Fruit fly (Drosophila melanogaster): ENCODE measurements around the gene GluClalpha.

GluClalpha gene

dm6 chr3R:19730415-19730814 lies at the start of gene GluClalpha:
Gene GluClalpha, plus strand, starts transcription at chr3R:19730715.
- peak; percentile 33 for TF ChIP-seq Dll (optimal IDR thresholded peaks at IDR 0.05)
- no peak for TF ChIP-seq usp (GFP tag; optimal IDR thresholded peaks at IDR 0.05)

- no peak for TF ChIP-seq CG8478 (optimal IDR thresholded peaks at IDR 0.05)
- no peak for TF ChIP-seq Dll (optimal IDR thresholded peaks at IDR 0.05)
- no peak for TF ChIP-seq psq (optimal IDR thresholded peaks at IDR 0.05)
- TF ChIP-seq pan (optimal IDR thresholded peaks at IDR 0.05) = no peak
- TF ChIP-seq EcR (GFP tag; optimal IDR thresholded peaks at IDR 0.05) = no peak
- TF ChIP-seq usp (GFP tag; optimal IDR thresholded peaks at IDR 0.05) = no peak
Measured at dm6 chr3R:19682424-19682823, 48.1 kb upstream of the GluClalpha start.

- TF ChIP-seq CG8478 (optimal IDR thresholded peaks at IDR 0.05) (no peak), psq (optimal IDR thresholded peaks at IDR 0.05) (no peak), usp (GFP tag; optimal IDR thresholded peaks at IDR 0.05) (no peak), pan (optimal IDR thresholded peaks at IDR 0.05) (no peak), Dll (optimal IDR thresholded peaks at IDR 0.05) (no peak), EcR (GFP tag; optimal IDR thresholded peaks at IDR 0.05) (no peak)
Measured at dm6 chr3R:19703398-19703797, 27.1 kb upstream of the GluClalpha start.

- TF ChIP-seq psq (optimal IDR thresholded peaks at IDR 0.05) (no peak), pan (optimal IDR thresholded peaks at IDR 0.05) (no peak), usp (GFP tag; optimal IDR thresholded peaks at IDR 0.05) (no peak), Dll (optimal IDR thresholded peaks at IDR 0.05) (no peak), EcR (GFP tag; optimal IDR thresholded peaks at IDR 0.05) (no peak), CG8478 (optimal IDR thresholded peaks at IDR 0.05) (no peak)
Measured at dm6 chr3R:19715827-19716226, 14.7 kb upstream of the GluClalpha start, which contains the start of gene CG34286. Gene CG34286, minus strand, starts transcription at chr3R:19715927.

dm6 chr3R:19725584-19725983 lies 4.9 kb upstream of the GluClalpha start:
- TF ChIP-seq EcR (GFP tag; optimal IDR thresholded peaks at IDR 0.05) (no peak), Dll (optimal IDR thresholded peaks at IDR 0.05) (no peak)

- TF ChIP-seq usp (GFP tag; optimal IDR thresholded peaks at IDR 0.05) (no peak), Dll (optimal IDR thresholded peaks at IDR 0.05) (no peak), psq (optimal IDR thresholded peaks at IDR 0.05) (no peak), CG8478 (optimal IDR thresholded peaks at IDR 0.05) (no peak), EcR (GFP tag; optimal IDR thresholded peaks at IDR 0.05) (no peak), pan (optimal IDR thresholded peaks at IDR 0.05) (no peak)
Measured at dm6 chr3R:19727806-19728205, 2.7 kb upstream of the GluClalpha start.

dm6 chr3R:19730953-19731482 lies 503 bp downstream of the GluClalpha start:
- TF ChIP-seq psq (optimal IDR thresholded peaks at IDR 0.05) (no peak), Dll (optimal IDR thresholded peaks at IDR 0.05) (no peak), pan (optimal IDR thresholded peaks at IDR 0.05) (no peak), CG8478 (optimal IDR thresholded peaks at IDR 0.05) (no peak), usp (GFP tag; optimal IDR thresholded peaks at IDR 0.05) (no peak), EcR (GFP tag; optimal IDR thresholded peaks at IDR 0.05) (no peak)

- TF ChIP-seq Dll (optimal IDR thresholded peaks at IDR 0.05) (no peak), CG8478 (optimal IDR thresholded peaks at IDR 0.05) (no peak), usp (GFP tag; optimal IDR thresholded peaks at IDR 0.05) (no peak), psq (optimal IDR thresholded peaks at IDR 0.05) (no peak), EcR (GFP tag; optimal IDR thresholded peaks at IDR 0.05) (no peak), pan (optimal IDR thresholded peaks at IDR 0.05) (no peak)
Measured at dm6 chr3R:19742893-19743292, 12.4 kb downstream of the GluClalpha start.

dm6 chr3R:19773125-19773524 lies 42.6 kb downstream of the GluClalpha start, which contains the start of gene Acsx1L:
Gene Acsx1L, minus strand, starts transcription at chr3R:19773225.
- TF ChIP-seq usp (GFP tag; optimal IDR thresholded peaks at IDR 0.05) (no peak), EcR (GFP tag; optimal IDR thresholded peaks at IDR 0.05) (no peak), Dll (optimal IDR thresholded peaks at IDR 0.05) (no peak), pan (optimal IDR thresholded peaks at IDR 0.05) (no peak), CG8478 (optimal IDR thresholded peaks at IDR 0.05) (no peak), psq (optimal IDR thresholded peaks at IDR 0.05) (no peak)

dm6 chr3R:19774149-19774548 lies 43.6 kb downstream of the GluClalpha start:
- TF ChIP-seq psq (optimal IDR thresholded peaks at IDR 0.05) = no peak
- no peak for TF ChIP-seq Dll (optimal IDR thresholded peaks at IDR 0.05)
- no peak for TF ChIP-seq pan (optimal IDR thresholded peaks at IDR 0.05)

dm6 chr3R:19777180-19777579 lies 46.7 kb downstream of the GluClalpha start, which contains the start of gene Acsx1R:
Gene Acsx1R, minus strand, starts transcription at chr3R:19777280.
- TF ChIP-seq usp (GFP tag; optimal IDR thresholded peaks at IDR 0.05) (no peak), EcR (GFP tag; optimal IDR thresholded peaks at IDR 0.05) (no peak), pan (optimal IDR thresholded peaks at IDR 0.05) (no peak), CG8478 (optimal IDR thresholded peaks at IDR 0.05) (no peak), psq (optimal IDR thresholded peaks at IDR 0.05) (no peak), Dll (optimal IDR thresholded peaks at IDR 0.05) (no peak)

dm6 chr3R:19778065-19778800 lies 47.7 kb downstream of the GluClalpha start, which contains the start of gene Acsx2:
Gene Acsx2, plus strand, starts transcription at chr3R:19778750.
- TF ChIP-seq CG8478 (optimal IDR thresholded peaks at IDR 0.05) (no peak), Dll (optimal IDR thresholded peaks at IDR 0.05) (no peak), psq (optimal IDR thresholded peaks at IDR 0.05) (no peak), EcR (GFP tag; optimal IDR thresholded peaks at IDR 0.05) (no peak), pan (optimal IDR thresholded peaks at IDR 0.05) (no peak), usp (GFP tag; optimal IDR thresholded peaks at IDR 0.05) (no peak)

dm6 chr3R:19780946-19781345 lies 50.4 kb downstream of the GluClalpha start, which contains the start of gene Acsx3:
Gene Acsx3, plus strand, starts transcription at chr3R:19781246.
- TF ChIP-seq Dll (optimal IDR thresholded peaks at IDR 0.05) = no peak
- no peak for TF ChIP-seq CG8478 (optimal IDR thresholded peaks at IDR 0.05)
- no peak for TF ChIP-seq usp (GFP tag; optimal IDR thresholded peaks at IDR 0.05)
- no peak for TF ChIP-seq psq (optimal IDR thresholded peaks at IDR 0.05)
- no peak for TF ChIP-seq pan (optimal IDR thresholded peaks at IDR 0.05)
- no peak for TF ChIP-seq EcR (GFP tag; optimal IDR thresholded peaks at IDR 0.05)
